Worm (Caenorhabditis elegans) whole organism, mixed stage, embryonic: ENCODE results near the gene F40G12.6.

Experiments used
- M03D4.4 ChIP-seq: sonication (generic microtip); optimal IDR thresholded peaks from 2 replicates; lab custom pipeline; 2017; ENCODE audit warnings: mild to moderate bottlenecking, missing genetic modification characterization, missing compliant biosample characterization
- bed-3 ChIP-seq: fragments of 200-800 bp; sonication (Bioruptor generic); optimal IDR thresholded peaks from 3 replicates; lab custom pipeline; 2018; ENCODE audit warnings: mild to moderate bottlenecking, missing genetic modification characterization, moderate library complexity, missing compliant biosample characterization
- blmp-1 ChIP-seq: fragments of 150-350 bp; optimal IDR thresholded peaks from 2 replicates; lab custom pipeline; 2014; ENCODE audit warnings: missing biosample characterization, missing genetic modification characterization
- ceh-39 ChIP-seq: fragments of 150-350 bp; optimal IDR thresholded peaks from 2 replicates; lab custom pipeline; 2014; ENCODE audit warnings: missing biosample characterization, missing genetic modification characterization
- ceh-43 ChIP-seq: fragments of 200-800 bp; sonication (Bioruptor generic); optimal IDR thresholded peaks from 2 replicates; lab custom pipeline; 2018; ENCODE audit warnings: mild to moderate bottlenecking, missing genetic modification characterization, moderate library complexity, missing compliant biosample characterization
- ceh-83 ChIP-seq: fragments of 200-800 bp; sonication (Bioruptor generic); optimal IDR thresholded peaks from 2 replicates; lab custom pipeline; 2018; ENCODE audit warnings: mild to moderate bottlenecking, missing genetic modification characterization, missing compliant biosample characterization
- ces-1 ChIP-seq: fragments of 150-350 bp; optimal IDR thresholded peaks from 2 replicates; lab custom pipeline; 2014; ENCODE audit warnings: missing biosample characterization, missing genetic modification reagents, missing genetic modification characterization
- cnd-1 ChIP-seq: fragments of 200-800 bp; sonication (Bioruptor generic); optimal IDR thresholded peaks from 2 replicates; lab custom pipeline; 2018; ENCODE audit warnings: mild to moderate bottlenecking, missing genetic modification characterization, missing compliant biosample characterization
- drap-1 ChIP-seq: fragments of 200-800 bp; sonication (Bioruptor generic); optimal IDR thresholded peaks from 3 replicates; lab custom pipeline; 2018; ENCODE audit warnings: mild to moderate bottlenecking, missing genetic modification characterization, missing compliant biosample characterization
- elt-1 ChIP-seq: sonication (generic microtip); optimal IDR thresholded peaks from 2 replicates; lab custom pipeline; 2017; ENCODE audit warnings: missing genetic modification characterization, mild to moderate bottlenecking, missing compliant biosample characterization, antibody characterized with exemption, moderate library complexity, borderline replicate concordance; ENCODE audit not compliant: insufficient read depth
- elt-3 ChIP-seq: fragments of 150-350 bp; optimal IDR thresholded peaks from 2 replicates; lab custom pipeline; 2014; ENCODE audit warnings: missing biosample characterization, missing genetic modification characterization
- flh-1 ChIP-seq: fragments of 200-800 bp; sonication (Bioruptor generic); optimal IDR thresholded peaks from 2 replicates; lab custom pipeline; 2018; ENCODE audit warnings: mild to moderate bottlenecking, missing genetic modification characterization, moderate library complexity, missing compliant biosample characterization
- hlh-1 ChIP-seq: fragments of 150-350 bp; optimal IDR thresholded peaks from 2 replicates; lab custom pipeline; 2014; ENCODE audit warnings: missing biosample characterization, missing genetic modification reagents, missing genetic modification characterization
- lin-32 ChIP-seq: fragments of 200-800 bp; sonication (Bioruptor generic); optimal IDR thresholded peaks from 2 replicates; lab custom pipeline; 2018; ENCODE audit warnings: mild to moderate bottlenecking, missing genetic modification characterization, missing compliant biosample characterization
- lsy-2 ChIP-seq: fragments of 150-350 bp; optimal IDR thresholded peaks from 2 replicates; lab custom pipeline; 2014; ENCODE audit warnings: missing biosample characterization, missing genetic modification characterization
- mab-5 ChIP-seq: fragments of 150-350 bp; optimal IDR thresholded peaks from 2 replicates; lab custom pipeline; 2014; ENCODE audit warnings: missing biosample characterization, missing genetic modification characterization
- mep-1 ChIP-seq: fragments of 150-350 bp; optimal IDR thresholded peaks from 2 replicates; lab custom pipeline; 2017; ENCODE audit warnings: missing biosample characterization, missing genetic modification reagents, missing genetic modification characterization, inconsistent platforms
- mls-2 ChIP-seq: sonication (generic microtip); optimal IDR thresholded peaks from 2 replicates; lab custom pipeline; 2016; ENCODE audit warnings: mild to moderate bottlenecking, missing genetic modification characterization, moderate library complexity, missing compliant biosample characterization
- nhr-12 ChIP-seq: fragments of 150-350 bp; optimal IDR thresholded peaks from 2 replicates; lab custom pipeline; 2014; ENCODE audit warnings: missing biosample characterization, missing genetic modification characterization
- nhr-2 ChIP-seq: fragments of 150-350 bp; optimal IDR thresholded peaks from 2 replicates; lab custom pipeline; 2014; ENCODE audit warnings: missing biosample characterization, missing genetic modification characterization
- nhr-28 ChIP-seq: fragments of 150-350 bp; optimal IDR thresholded peaks from 2 replicates; lab custom pipeline; 2014; ENCODE audit warnings: missing biosample characterization, missing genetic modification characterization
- nhr-76 ChIP-seq: sonication (generic microtip); optimal IDR thresholded peaks from 2 replicates; lab custom pipeline; 2017; ENCODE audit warnings: missing biosample characterization, missing genetic modification characterization
- pha-4 ChIP-seq: fragments of 150-350 bp; optimal IDR thresholded peaks from 2 replicates; lab custom pipeline; 2018; ENCODE audit warnings: missing biosample characterization, missing genetic modification reagents, missing genetic modification characterization
- sem-2 ChIP-seq: fragments of 200-800 bp; sonication (Bioruptor generic); optimal IDR thresholded peaks from 2 replicates; lab custom pipeline; 2018; ENCODE audit warnings: mild to moderate bottlenecking, missing genetic modification characterization, missing compliant biosample characterization
- snpc-4 ChIP-seq: fragments of 150-350 bp; optimal IDR thresholded peaks from 2 replicates; lab custom pipeline; 2014; ENCODE audit warnings: missing biosample characterization, missing genetic modification characterization
- sptf-1 ChIP-seq: sonication (generic microtip); optimal IDR thresholded peaks from 2 replicates; lab custom pipeline; 2017; ENCODE audit warnings: mild to moderate bottlenecking, missing genetic modification characterization, moderate library complexity, missing compliant biosample characterization
- tbx-8 ChIP-seq: fragments of 200-800 bp; sonication (Bioruptor generic); optimal IDR thresholded peaks from 2 replicates; lab custom pipeline; 2018; ENCODE audit warnings: mild to moderate bottlenecking, missing genetic modification characterization, moderate library complexity, missing compliant biosample characterization
- unc-120 ChIP-seq: sonication (generic microtip); optimal IDR thresholded peaks from 2 replicates; lab custom pipeline; 2017; ENCODE audit warnings: missing genetic modification characterization, missing compliant biosample characterization; ENCODE audit not compliant: poor library complexity, severe bottlenecking
- unc-39 ChIP-seq: fragments of 150-350 bp; optimal IDR thresholded peaks from 2 replicates; lab custom pipeline; 2014; ENCODE audit warnings: missing biosample characterization, missing genetic modification characterization
- unc-62 ChIP-seq: fragments of 150-350 bp; optimal IDR thresholded peaks from 2 replicates; lab custom pipeline; 2014; ENCODE audit warnings: missing biosample characterization, missing genetic modification reagents, missing genetic modification characterization
- zip-8 ChIP-seq: fragments of 150-350 bp; optimal IDR thresholded peaks from 2 replicates; lab custom pipeline; 2014; ENCODE audit warnings: missing biosample characterization, missing genetic modification characterization
- ztf-11 ChIP-seq: fragments of 150-350 bp; optimal IDR thresholded peaks from 2 replicates; lab custom pipeline; 2014; ENCODE audit warnings: missing biosample characterization, missing genetic modification characterization

Gene F40G12.6

DNA sequence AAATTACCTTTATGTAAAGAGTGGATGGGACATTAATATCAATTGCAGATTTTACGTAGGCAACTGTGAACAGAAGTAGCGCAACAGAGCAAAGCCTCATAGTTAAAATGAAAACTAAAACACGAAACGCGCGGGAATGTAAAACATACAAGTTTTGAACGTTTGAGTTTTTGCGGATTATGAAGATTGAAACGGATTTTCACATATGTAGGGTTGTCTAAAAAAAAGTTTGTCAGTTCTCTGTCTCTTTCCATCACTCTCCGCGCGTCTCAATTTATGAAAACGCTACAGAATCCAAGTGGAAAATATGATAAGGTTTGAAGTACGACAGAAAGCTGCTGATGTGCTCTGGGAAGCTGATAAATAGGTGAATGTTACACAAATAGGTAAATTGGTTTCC is 26.2 kb downstream of the F40G12.6 start, which contains the start of gene K02E11.3:
TSS of gene K02E11.3 (minus strand) at position 101 of the 400 bp plus-strand sequence.
- no peak for TF ChIP-seq ztf-11 (tag; lab: Kevin White, UChicago)
- TF ChIP-seq pha-4 (tag; lab: Kevin White, UChicago) = no peak
- TF ChIP-seq bed-3 = no peak
- TF ChIP-seq mls-2 (tag; lab: Kevin White, UChicago) = no peak
- no peak for TF ChIP-seq snpc-4 (tag; lab: Kevin White, UChicago)
- no peak for TF ChIP-seq unc-39 (tag; lab: Kevin White, UChicago)
- TF ChIP-seq mab-5 = no peak
- no peak for TF ChIP-seq lsy-2 (tag; lab: Kevin White, UChicago)
- no peak for TF ChIP-seq tbx-8 (GFP tag; lab: Kevin White, UChicago)
- TF ChIP-seq zip-8 (tag; lab: Kevin White, UChicago) = no peak
- no peak for TF ChIP-seq ces-1 (GFP tag; lab: Kevin White, UChicago)
- TF ChIP-seq mep-1 (tag; lab: Kevin White, UChicago) = no peak
- no peak for TF ChIP-seq ceh-83 (GFP tag; lab: Kevin White, UChicago)
- TF ChIP-seq drap-1 = no peak
- no peak for TF ChIP-seq sem-2 (GFP tag; lab: Kevin White, UChicago)
- no peak for TF ChIP-seq hlh-1 (tag; lab: Kevin White, UChicago)

DNA sequence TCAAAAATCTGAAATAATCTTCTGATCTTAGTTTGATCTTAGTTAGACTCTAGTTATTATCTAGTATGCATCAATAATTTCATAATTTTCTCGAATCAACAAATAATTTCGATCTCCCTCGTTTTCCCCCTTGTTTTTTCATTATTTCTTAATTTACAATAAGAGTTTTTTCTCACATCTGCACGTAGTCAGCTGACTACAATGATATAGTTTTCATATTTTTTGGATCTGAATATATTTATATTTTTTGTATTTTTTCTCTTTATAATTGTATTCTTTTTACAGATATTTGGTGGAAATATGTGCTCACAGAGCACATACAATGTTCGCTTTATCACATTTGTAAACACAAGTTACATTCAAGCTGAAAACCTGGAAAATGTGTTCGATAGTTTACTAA is 29.0 kb downstream of the F40G12.6 start, which contains the start of gene sre-7:
TSS of gene sre-7 (plus strand) at position 301 of the 400 bp plus-strand sequence.
- TF ChIP-seq ceh-83 (GFP tag; lab: Kevin White, UChicago) (no peak), M03D4.4 (no peak), nhr-2 (tag; lab: Kevin White, UChicago) (no peak), bed-3 (no peak), nhr-76 (tag; lab: Kevin White, UChicago) (no peak), cnd-1 (tag; lab: Kevin White, UChicago) (no peak), nhr-12 (tag; lab: Kevin White, UChicago) (no peak), ceh-43 (GFP tag; lab: Kevin White, UChicago) (no peak), elt-1 (tag; lab: Kevin White, UChicago) (no peak), elt-3 (tag; lab: Kevin White, UChicago) (no peak), ceh-39 (tag; lab: Kevin White, UChicago) (no peak), mls-2 (tag; lab: Kevin White, UChicago) (no peak), mab-5 (no peak), snpc-4 (tag; lab: Kevin White, UChicago) (no peak)
- TF ChIP-seq, all 35 proteins: peak for 0

ce11 chrV:14240694-14241201 is 32.2 kb downstream of the F40G12.6 start, which contains the start of gene K02E11.10:
Gene K02E11.10, minus strand, starts transcription at chrV:14241151.
- no peak for TF ChIP-seq ces-1 (GFP tag; lab: Kevin White, UChicago)
- TF ChIP-seq nhr-76 (tag; lab: Kevin White, UChicago) = no peak
- TF ChIP-seq nhr-28 = no peak
- TF ChIP-seq flh-1 = no peak
- TF ChIP-seq ceh-43 (GFP tag; lab: Kevin White, UChicago) = no peak
- TF ChIP-seq ceh-83 (GFP tag; lab: Kevin White, UChicago) = no peak
- TF ChIP-seq lin-32 (GFP tag; lab: Kevin White, UChicago) = no peak
- TF ChIP-seq drap-1 = no peak
- TF ChIP-seq unc-62 (GFP tag; lab: Kevin White, UChicago) = no peak
- no peak for TF ChIP-seq snpc-4 (tag; lab: Kevin White, UChicago)
- TF ChIP-seq mep-1 (tag; lab: Kevin White, UChicago) = no peak
- TF ChIP-seq mls-2 (tag; lab: Kevin White, UChicago) = no peak
- TF ChIP-seq M03D4.4 = no peak
- no peak for TF ChIP-seq cnd-1 (tag; lab: Kevin White, UChicago)
- TF ChIP-seq ceh-39 (tag; lab: Kevin White, UChicago) = no peak
- TF ChIP-seq sptf-1 = no peak
- no peak for TF ChIP-seq sem-2 (GFP tag; lab: Kevin White, UChicago)
- TF ChIP-seq, all 35 proteins: peak for 0

DNA sequence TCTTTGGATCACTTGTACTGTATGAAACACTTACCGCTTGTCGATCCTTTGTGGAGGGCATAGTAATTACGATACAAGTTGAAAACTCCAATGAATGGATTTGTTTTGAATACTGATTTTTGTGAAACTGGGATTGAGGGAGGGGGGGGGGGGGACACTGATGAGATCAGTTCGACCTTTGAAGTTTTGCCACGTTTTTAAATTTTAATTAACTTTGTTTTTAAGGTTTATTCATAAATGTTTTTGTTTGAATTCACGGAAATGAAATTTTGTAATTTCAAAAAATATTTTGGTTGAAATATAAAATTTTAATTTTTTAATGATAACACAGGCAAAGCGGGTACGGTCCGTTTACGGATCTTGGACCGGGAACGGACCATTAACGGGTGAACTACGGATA is 37.0 kb downstream of the F40G12.6 start, which contains the start of gene ent-3:
TSS of gene ent-3 (minus strand) at position 101 of the 400 bp plus-strand sequence.
- no peak for TF ChIP-seq blmp-1 (tag; lab: Kevin White, UChicago)
- TF ChIP-seq bed-3 = no peak
- no peak for TF ChIP-seq cnd-1 (tag; lab: Kevin White, UChicago)
- no peak for TF ChIP-seq sptf-1
- TF ChIP-seq nhr-12 (tag; lab: Kevin White, UChicago) = no peak
- TF ChIP-seq tbx-8 (GFP tag; lab: Kevin White, UChicago) = no peak
- TF ChIP-seq elt-1 (tag; lab: Kevin White, UChicago) = no peak
- no peak for TF ChIP-seq nhr-28
- no peak for TF ChIP-seq lin-32 (GFP tag; lab: Kevin White, UChicago)
- no peak for TF ChIP-seq mls-2 (tag; lab: Kevin White, UChicago)
- TF ChIP-seq zip-8 (tag; lab: Kevin White, UChicago) = no peak
- no peak for TF ChIP-seq unc-120 (tag; lab: Kevin White, UChicago)
- no peak for TF ChIP-seq M03D4.4
